Worm (Caenorhabditis elegans): ENCODE results near the gene ZK945.6.

The ZK945.6 gene

ce11 chrII:10136771-10137170 lies 30.0 kb upstream of the ZK945.6 start:
- TF ChIP-seq hmbx-1 (tag; optimal IDR thresholded peaks at IDR 0.05) (no peak), pes-1 (GFP tag; IDR thresholded peaks at IDR 0.05) (no peak), F13C5.2 (tag; optimal IDR thresholded peaks at IDR 0.05) (no peak), ets-7 (tag; optimal IDR thresholded peaks at IDR 0.05) (no peak), scrt-1 (GFP tag; IDR thresholded peaks at IDR 0.05) (no peak), B0310.2 (tag; optimal IDR thresholded peaks at IDR 0.05) (no peak), sea-1 (GFP tag; conservative IDR thresholded peaks at IDR 0.05) (no peak), tra-4 (tag; optimal IDR thresholded peaks at IDR 0.05) (no peak), ceh-13 (GFP tag; optimal IDR thresholded peaks at IDR 0.05) (no peak), tbx-37 (GFP tag; conservative IDR thresholded peaks at IDR 0.05) (no peak), hnd-1 (tag; optimal IDR thresholded peaks at IDR 0.05) (no peak), ama-1 (optimal IDR thresholded peaks at IDR 0.05) (no peak), tbx-11 (GFP tag; IDR thresholded peaks at IDR 0.05) (no peak), hmg-4 (GFP tag; optimal IDR thresholded peaks at IDR 0.05) (no peak), aly-1 (tag; optimal IDR thresholded peaks at IDR 0.05) (no peak)

ce11 chrII:10134285-10134995 lies 27.7 kb upstream of the ZK945.6 start, which contains the start of gene F27E5.9:
F27E5.9 (plus strand) TSS chrII:10134945.
- TF ChIP-seq ama-1 (optimal IDR thresholded peaks at IDR 0.05) (no peak), tra-4 (tag; optimal IDR thresholded peaks at IDR 0.05) (no peak), hmg-4 (GFP tag; optimal IDR thresholded peaks at IDR 0.05) (no peak), tbx-11 (GFP tag; IDR thresholded peaks at IDR 0.05) (no peak), B0310.2 (tag; optimal IDR thresholded peaks at IDR 0.05) (no peak), sea-1 (GFP tag; conservative IDR thresholded peaks at IDR 0.05) (no peak), flt-1 (GFP tag; IDR thresholded peaks at IDR 0.05) (no peak)

- TF ChIP-seq ama-1 (optimal IDR thresholded peaks at IDR 0.05) (no peak), hmbx-1 (tag; optimal IDR thresholded peaks at IDR 0.05) (no peak), ceh-13 (GFP tag; optimal IDR thresholded peaks at IDR 0.05) (no peak), tbx-11 (GFP tag; IDR thresholded peaks at IDR 0.05) (no peak), ceh-36 (tag; optimal IDR thresholded peaks at IDR 0.05) (no peak), tra-4 (tag; optimal IDR thresholded peaks at IDR 0.05) (no peak), flt-1 (GFP tag; IDR thresholded peaks at IDR 0.05) (no peak), B0310.2 (tag; optimal IDR thresholded peaks at IDR 0.05) (no peak), F13C5.2 (tag; optimal IDR thresholded peaks at IDR 0.05) (no peak), hmg-4 (GFP tag; optimal IDR thresholded peaks at IDR 0.05) (no peak), tbx-37 (GFP tag; conservative IDR thresholded peaks at IDR 0.05) (no peak)
These were observed 26.0 kb upstream of the ZK945.6 start for ce11 chrII:10132818-10133217.

- no peak for TF ChIP-seq tbx-37 (GFP tag; conservative IDR thresholded peaks at IDR 0.05)
- TF ChIP-seq ets-7 (tag; optimal IDR thresholded peaks at IDR 0.05), result no peak
- no peak for TF ChIP-seq hnd-1 (tag; optimal IDR thresholded peaks at IDR 0.05)
- TF ChIP-seq pes-1 (GFP tag; IDR thresholded peaks at IDR 0.05), result no peak
- TF ChIP-seq B0310.2 (tag; optimal IDR thresholded peaks at IDR 0.05), result no peak
- no peak for TF ChIP-seq hmbx-1 (tag; optimal IDR thresholded peaks at IDR 0.05)
- no peak for TF ChIP-seq aly-1 (tag; optimal IDR thresholded peaks at IDR 0.05)
- TF ChIP-seq hmg-4 (GFP tag; optimal IDR thresholded peaks at IDR 0.05), result no peak
- TF ChIP-seq tbx-11 (GFP tag; IDR thresholded peaks at IDR 0.05), result no peak
- TF ChIP-seq scrt-1 (GFP tag; IDR thresholded peaks at IDR 0.05), result no peak
- no peak for TF ChIP-seq F13C5.2 (tag; optimal IDR thresholded peaks at IDR 0.05)
- no peak for TF ChIP-seq tra-4 (tag; optimal IDR thresholded peaks at IDR 0.05)
- no peak for TF ChIP-seq sea-1 (GFP tag; conservative IDR thresholded peaks at IDR 0.05)
These were observed 25.0 kb upstream of the ZK945.6 start, which contains the start of gene F27E5.5 for ce11 chrII:10131760-10132159. F27E5.5 (minus strand) TSS chrII:10131860.

- TF ChIP-seq tra-4 (tag; optimal IDR thresholded peaks at IDR 0.05) (no peak), ceh-36 (tag; optimal IDR thresholded peaks at IDR 0.05) (no peak), ets-7 (tag; optimal IDR thresholded peaks at IDR 0.05) (no peak), flt-1 (GFP tag; IDR thresholded peaks at IDR 0.05) (no peak), hmbx-1 (tag; optimal IDR thresholded peaks at IDR 0.05) (no peak), tbx-11 (GFP tag; IDR thresholded peaks at IDR 0.05) (no peak), F13C5.2 (tag; optimal IDR thresholded peaks at IDR 0.05) (no peak), tbx-37 (GFP tag; conservative IDR thresholded peaks at IDR 0.05) (no peak), aly-1 (tag; optimal IDR thresholded peaks at IDR 0.05) (no peak), ama-1 (optimal IDR thresholded peaks at IDR 0.05) (no peak), hmg-4 (GFP tag; optimal IDR thresholded peaks at IDR 0.05) (no peak), pes-1 (GFP tag; IDR thresholded peaks at IDR 0.05) (no peak), scrt-1 (GFP tag; IDR thresholded peaks at IDR 0.05) (no peak), hnd-1 (tag; optimal IDR thresholded peaks at IDR 0.05) (no peak), sea-1 (GFP tag; conservative IDR thresholded peaks at IDR 0.05) (no peak), B0310.2 (tag; optimal IDR thresholded peaks at IDR 0.05) (no peak), ceh-13 (GFP tag; optimal IDR thresholded peaks at IDR 0.05) (no peak)
These were observed 20.6 kb upstream of the ZK945.6 start, which contains the start of gene F27E5.8 for ce11 chrII:10127389-10127788. F27E5.8 (minus strand) TSS chrII:10127489.

- TF ChIP-seq tra-4 (tag; optimal IDR thresholded peaks at IDR 0.05), result no peak
- no peak for TF ChIP-seq hmg-4 (GFP tag; optimal IDR thresholded peaks at IDR 0.05)
- TF ChIP-seq B0310.2 (tag; optimal IDR thresholded peaks at IDR 0.05), result no peak
- TF ChIP-seq hmbx-1 (tag; optimal IDR thresholded peaks at IDR 0.05), result no peak
- no peak for TF ChIP-seq ets-7 (tag; optimal IDR thresholded peaks at IDR 0.05)
- TF ChIP-seq ama-1 (optimal IDR thresholded peaks at IDR 0.05), result no peak
- no peak for TF ChIP-seq F13C5.2 (tag; optimal IDR thresholded peaks at IDR 0.05)
- no peak for TF ChIP-seq ceh-36 (tag; optimal IDR thresholded peaks at IDR 0.05)
- no peak for TF ChIP-seq sea-1 (GFP tag; conservative IDR thresholded peaks at IDR 0.05)
- TF ChIP-seq aly-1 (tag; optimal IDR thresholded peaks at IDR 0.05), result no peak
These were observed 15.7 kb upstream of the ZK945.6 start, which contains the start of gene F27E5.7 for ce11 chrII:10122465-10122864. F27E5.7 (plus strand) TSS chrII:10122765.

DNA sequence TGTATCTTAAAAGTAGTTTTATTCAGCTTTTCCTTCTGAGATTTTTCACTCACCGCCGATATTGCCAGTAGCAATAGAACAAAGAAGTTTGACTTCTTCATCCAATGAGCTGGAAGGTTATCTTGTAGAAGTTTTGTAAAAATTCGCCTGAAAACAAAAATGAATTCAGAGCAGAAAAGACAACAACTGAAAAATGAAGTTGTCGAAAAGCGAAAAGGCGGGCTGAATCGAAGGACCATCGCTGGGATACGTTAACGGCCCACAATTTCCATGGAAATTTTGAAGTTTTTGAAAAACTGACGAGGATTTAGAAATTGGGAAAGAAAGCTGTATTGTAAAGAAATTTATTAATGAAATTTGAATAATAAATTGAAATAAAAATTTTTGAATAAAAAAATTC lies 15.0 kb upstream of the ZK945.6 start, which contains the start of gene lov-1:
Gene lov-1 (minus strand): TSS at position 101 of the 400 bp plus-strand sequence.
- no peak for TF ChIP-seq tbx-37 (GFP tag; conservative IDR thresholded peaks at IDR 0.05)
- TF ChIP-seq B0310.2 (tag; optimal IDR thresholded peaks at IDR 0.05), result no peak
- TF ChIP-seq ceh-36 (tag; optimal IDR thresholded peaks at IDR 0.05), result no peak
- no peak for TF ChIP-seq F13C5.2 (tag; optimal IDR thresholded peaks at IDR 0.05)
- no peak for TF ChIP-seq tbx-11 (GFP tag; IDR thresholded peaks at IDR 0.05)
- TF ChIP-seq ama-1 (optimal IDR thresholded peaks at IDR 0.05), result no peak
- TF ChIP-seq sea-1 (GFP tag; conservative IDR thresholded peaks at IDR 0.05), result no peak
- no peak for TF ChIP-seq scrt-1 (GFP tag; IDR thresholded peaks at IDR 0.05)
- TF ChIP-seq ceh-13 (GFP tag; optimal IDR thresholded peaks at IDR 0.05), result no peak
- TF ChIP-seq hmbx-1 (tag; optimal IDR thresholded peaks at IDR 0.05), result no peak
- no peak for TF ChIP-seq hmg-4 (GFP tag; optimal IDR thresholded peaks at IDR 0.05)
- TF ChIP-seq pes-1 (GFP tag; IDR thresholded peaks at IDR 0.05), result no peak

All from whole organism, early embryonic.